Worm (Caenorhabditis elegans): ENCODE data around the gene F52C6.2.

DNA sequence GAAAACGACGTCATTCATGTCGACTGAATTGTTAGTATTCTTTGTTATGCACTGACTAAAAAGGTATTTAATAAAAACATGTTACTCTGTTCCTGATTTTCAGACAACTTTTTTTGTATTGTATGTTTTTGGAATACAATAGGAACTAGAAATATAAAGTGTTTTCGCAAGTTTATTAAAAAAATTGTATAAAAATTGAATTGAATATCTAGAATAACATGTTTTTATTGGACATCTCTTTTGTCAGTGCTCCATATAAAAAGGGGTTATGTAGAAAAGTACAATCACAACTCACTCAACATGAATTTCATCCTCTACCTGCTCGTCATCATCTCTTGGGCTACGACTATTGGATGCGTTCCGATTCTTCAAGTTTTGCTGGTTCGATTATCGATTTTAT, 31.0 kb upstream of the F52C6.2 start, which contains the start of gene C46F9.5:
- TF ChIP-seq pes-1 (GFP tag; IDR thresholded peaks at IDR 0.05): no peak
- TF ChIP-seq ceh-36 (tag; optimal IDR thresholded peaks at IDR 0.05): no peak
- no peak for TF ChIP-seq tra-4 (tag; optimal IDR thresholded peaks at IDR 0.05)
- no peak for TF ChIP-seq ama-1 (optimal IDR thresholded peaks at IDR 0.05)
- TF ChIP-seq ets-7 (tag; optimal IDR thresholded peaks at IDR 0.05): no peak
- TF ChIP-seq B0310.2 (tag; optimal IDR thresholded peaks at IDR 0.05): no peak
- no peak for TF ChIP-seq hmbx-1 (tag; optimal IDR thresholded peaks at IDR 0.05)
- TF ChIP-seq tbx-11 (GFP tag; IDR thresholded peaks at IDR 0.05): no peak
- no peak for TF ChIP-seq F13C5.2 (tag; optimal IDR thresholded peaks at IDR 0.05)
- TF ChIP-seq scrt-1 (GFP tag; IDR thresholded peaks at IDR 0.05): no peak
- no peak for TF ChIP-seq tbx-37 (GFP tag; conservative IDR thresholded peaks at IDR 0.05)
